Fruit fly (Drosophila melanogaster) whole organism, embryonic: ENCODE data around the gene CG13248.
A peak's percentile ranks its signal among the peaks of the same experiment; 100 is the strongest.

Experiments used
- Adf1 ChIP-seq: fragments of 200-800 bp; sonication (Bioruptor generic); IDR thresholded peaks from 2 replicates; pipeline ENCODE4 v1.3.6; 2022; ENCODE audit warnings: missing biosample characterization, missing genetic modification characterization
- CG10274 ChIP-seq: fragments of 200-800 bp; sonication (Bioruptor generic); optimal IDR thresholded peaks from 3 replicates; lab custom pipeline; 2017; ENCODE audit warnings: missing biosample characterization, mild to moderate bottlenecking, missing genetic modification characterization
- CG10366 ChIP-seq: fragments of 200-800 bp; sonication (Bioruptor generic); IDR thresholded peaks from 2 replicates; pipeline ENCODE4 v1.3.6; 2022; ENCODE audit warnings: missing biosample characterization, missing genetic modification characterization
- CG10543 ChIP-seq: fragments of 200-800 bp; sonication (Bioruptor generic); optimal IDR thresholded peaks from 3 replicates; lab custom pipeline; 2017; ENCODE audit warnings: missing biosample characterization, mild to moderate bottlenecking, missing genetic modification characterization, moderate library complexity
- CG10959 ChIP-seq: fragments of 200-800 bp; sonication (Bioruptor generic); IDR thresholded peaks from 2 replicates; pipeline ENCODE4 v1.3.6; 2022; ENCODE audit warnings: missing biosample characterization, missing genetic modification characterization
- CG12659 ChIP-seq: fragments of 200-800 bp; sonication (Bioruptor generic); optimal IDR thresholded peaks from 3 replicates; lab custom pipeline; 2017; ENCODE audit warnings: mild to moderate bottlenecking, missing biosample characterization, missing genetic modification reagents, missing genetic modification characterization
- CG17612 ChIP-seq: fragments of 200-800 bp; sonication (Bioruptor generic); IDR thresholded peaks from 2 replicates; pipeline ENCODE4 v1.3.6; 2022; ENCODE audit warnings: missing biosample characterization, missing genetic modification characterization
- CG1792 ChIP-seq: fragments of 200-800 bp; sonication (Bioruptor generic); optimal IDR thresholded peaks from 2 replicates; lab custom pipeline; 2016; ENCODE audit warnings: missing biosample characterization, missing genetic modification characterization
- CG18619 ChIP-seq: fragments of 200-800 bp; sonication (Bioruptor generic); optimal IDR thresholded peaks from 3 replicates; lab custom pipeline; 2017; ENCODE audit warnings: missing biosample characterization, mild to moderate bottlenecking, missing genetic modification characterization
- CG2129 ChIP-seq: fragments of 200-800 bp; sonication (Bioruptor generic); IDR thresholded peaks from 2 replicates; pipeline ENCODE4 v1.3.6; 2022; ENCODE audit warnings: missing biosample characterization, missing genetic modification characterization; ENCODE audit not compliant: partially characterized antibody
- CG4360 ChIP-seq: fragments of 200-800 bp; sonication (Bioruptor generic); IDR thresholded peaks from 2 replicates; pipeline ENCODE4 v1.3.6; 2022; ENCODE audit warnings: missing biosample characterization, missing genetic modification characterization
- CG6254 ChIP-seq: fragments of 200-800 bp; sonication (Bioruptor generic); optimal IDR thresholded peaks from 3 replicates; lab custom pipeline; 2017; ENCODE audit warnings: mild to moderate bottlenecking, missing biosample characterization, missing genetic modification reagents, missing genetic modification characterization
- CG7786 ChIP-seq: fragments of 200-800 bp; sonication (Bioruptor generic); optimal IDR thresholded peaks from 2 replicates; lab custom pipeline; 2016; ENCODE audit warnings: missing biosample characterization, missing genetic modification characterization
- CG8765 ChIP-seq: fragments of 200-800 bp; sonication (Bioruptor generic); IDR thresholded peaks from 2 replicates; pipeline ENCODE4 v1.3.6; 2022; ENCODE audit warnings: missing biosample characterization, missing genetic modification characterization
- CG8924 ChIP-seq: fragments of 200-800 bp; optimal IDR thresholded peaks from 3 replicates; lab custom pipeline; 2019; ENCODE audit warnings: missing biosample characterization, mild to moderate bottlenecking, missing genetic modification characterization, moderate library complexity
- Dref ChIP-seq: fragments of 200-800 bp; sonication (Bioruptor generic); IDR thresholded peaks from 2 replicates; pipeline ENCODE4 v1.3.6; 2022; ENCODE audit warnings: missing biosample characterization, missing genetic modification characterization
- Elba2 ChIP-seq: fragments of 200-800 bp; sonication (Bioruptor generic); optimal IDR thresholded peaks from 3 replicates; lab custom pipeline; 2016; ENCODE audit warnings: missing biosample characterization, missing genetic modification characterization
- Hand ChIP-seq: fragments of 200-800 bp; sonication (Bioruptor generic); optimal IDR thresholded peaks from 2 replicates; lab custom pipeline; 2017; ENCODE audit warnings: mild to moderate bottlenecking, missing biosample characterization, missing genetic modification reagents, missing genetic modification characterization
- Hr78 ChIP-seq, 2 experiments: fragments of 200-800 bp in 1 of 2; fragments of >200 bp in 1 of 2; sonication (Bioruptor generic) in 1 of 2; optimal IDR thresholded peaks; 2 replicates each; lab custom pipeline; 2017 to 2019; ENCODE audit warnings: missing biosample characterization in 2 of 2, missing genetic modification characterization in 2 of 2, mild to moderate bottlenecking in 1 of 2, moderate library complexity in 1 of 2
- Hsf ChIP-seq: fragments of 200-800 bp; sonication (Bioruptor generic); optimal IDR thresholded peaks from 3 replicates; lab custom pipeline; 2016; ENCODE audit warnings: missing biosample characterization, missing genetic modification characterization
- Opbp ChIP-seq: fragments of 200-800 bp; sonication (Bioruptor generic); IDR thresholded peaks from 3 replicates; pipeline ENCODE4 v1.3.6; 2022; ENCODE audit warnings: missing biosample characterization, missing genetic modification characterization; ENCODE audit not compliant: partially characterized antibody
- Scr ChIP-seq: fragments of 200-800 bp; sonication (Bioruptor generic); IDR thresholded peaks from 2 replicates; pipeline ENCODE4 v1.3.6; 2022; ENCODE audit warnings: missing biosample characterization, missing genetic modification characterization; ENCODE audit not compliant: partially characterized antibody
- Side ChIP-seq: fragments of 200-800 bp; sonication (Bioruptor generic); optimal IDR thresholded peaks from 2 replicates; lab custom pipeline; 2016; ENCODE audit warnings: missing biosample characterization, missing genetic modification characterization
- Sin3A ChIP-seq: fragments of >200 bp; optimal IDR thresholded peaks from 2 replicates; lab custom pipeline; 2018
- Sox100B ChIP-seq: fragments of 200-800 bp; sonication (Bioruptor generic); optimal IDR thresholded peaks from 3 replicates; lab custom pipeline; 2018; ENCODE audit warnings: missing biosample characterization, mild to moderate bottlenecking, missing genetic modification characterization
- Tbp ChIP-seq: fragments of >200 bp; optimal IDR thresholded peaks from 2 replicates; lab custom pipeline; 2018; ENCODE audit warnings: missing biosample characterization, missing genetic modification characterization
- YL-1 ChIP-seq: fragments of 200-800 bp; sonication (Bioruptor generic); optimal IDR thresholded peaks from 3 replicates; lab custom pipeline; 2017; ENCODE audit warnings: missing biosample characterization, mild to moderate bottlenecking, missing genetic modification characterization
- aop ChIP-seq: fragments of 200-800 bp; sonication (Bioruptor generic); IDR thresholded peaks from 2 replicates; pipeline ENCODE4 v1.3.6; 2022; ENCODE audit warnings: missing biosample characterization, missing genetic modification characterization
- ase ChIP-seq: fragments of 200-800 bp; sonication (Bioruptor generic); IDR thresholded peaks from 3 replicates; pipeline ENCODE4 v1.3.6; 2022; ENCODE audit warnings: missing biosample characterization, missing genetic modification characterization
- ash1 ChIP-seq: fragments of 200-800 bp; sonication (Bioruptor generic); optimal IDR thresholded peaks from 2 replicates; lab custom pipeline; 2018; ENCODE audit warnings: missing biosample characterization, mild to moderate bottlenecking, missing genetic modification characterization
- dysf ChIP-seq: fragments of 200-800 bp; sonication (Bioruptor generic); IDR thresholded peaks from 3 replicates; pipeline ENCODE4 v1.3.6; 2022; ENCODE audit warnings: missing biosample characterization, missing genetic modification characterization
- emc ChIP-seq: fragments of 200-800 bp; sonication (Bioruptor generic); optimal IDR thresholded peaks from 2 replicates; lab custom pipeline; 2016; ENCODE audit warnings: missing biosample characterization, missing genetic modification characterization
- fd64A ChIP-seq: fragments of 200-800 bp; sonication (Bioruptor generic); optimal IDR thresholded peaks from 3 replicates; lab custom pipeline; 2018; ENCODE audit warnings: missing biosample characterization, mild to moderate bottlenecking, missing genetic modification characterization
- gce ChIP-seq: fragments of 200-800 bp; sonication (Bioruptor generic); IDR thresholded peaks from 3 replicates; pipeline ENCODE4 v1.3.6; 2022; ENCODE audit warnings: missing biosample characterization, missing genetic modification characterization
- gsb-n ChIP-seq: fragments of 200-800 bp; sonication (Bioruptor generic); optimal IDR thresholded peaks from 3 replicates; lab custom pipeline; 2018; ENCODE audit warnings: missing biosample characterization, mild to moderate bottlenecking, missing genetic modification characterization
- gt ChIP-seq: fragments of 200-800 bp; sonication (Bioruptor generic); IDR thresholded peaks from 2 replicates; pipeline ENCODE4 v1.3.6; 2022; ENCODE audit warnings: missing biosample characterization, missing genetic modification characterization
- jumu ChIP-seq: fragments of 200-800 bp; sonication (Bioruptor generic); optimal IDR thresholded peaks from 3 replicates; lab custom pipeline; 2016; ENCODE audit warnings: missing biosample characterization, missing genetic modification characterization
- kay ChIP-seq: fragments of 200-800 bp; sonication (Bioruptor generic); optimal IDR thresholded peaks from 2 replicates; lab custom pipeline; 2016; ENCODE audit warnings: missing biosample characterization, missing genetic modification characterization
- mam ChIP-seq: fragments of 200-800 bp; sonication (Bioruptor generic); optimal IDR thresholded peaks from 3 replicates; lab custom pipeline; 2016; ENCODE audit warnings: missing biosample characterization, missing genetic modification characterization
- nom ChIP-seq: fragments of 200-800 bp; sonication (Bioruptor generic); optimal IDR thresholded peaks from 2 replicates; lab custom pipeline; 2017; ENCODE audit warnings: missing biosample characterization, missing genetic modification characterization, mild to moderate bottlenecking, moderate library complexity, missing genetic modification reagents
- psq ChIP-seq: fragments of 200-800 bp; sonication (Bioruptor generic); optimal IDR thresholded peaks from 2 replicates; lab custom pipeline; 2017; ENCODE audit warnings: missing biosample characterization, missing genetic modification characterization
- pzg ChIP-seq: fragments of 200-800 bp; sonication (Bioruptor generic); optimal IDR thresholded peaks from 3 replicates; lab custom pipeline; 2018; ENCODE audit warnings: missing biosample characterization, mild to moderate bottlenecking, missing genetic modification characterization, moderate library complexity
- ranshi ChIP-seq: fragments of 200-800 bp; sonication (Bioruptor generic); IDR thresholded peaks from 2 replicates; pipeline ENCODE4 v1.3.6; 2022; ENCODE audit warnings: missing biosample characterization, missing genetic modification characterization
- row ChIP-seq: fragments of 200-800 bp; sonication (Bioruptor generic); IDR thresholded peaks from 3 replicates; pipeline ENCODE4 v1.3.6; 2022; ENCODE audit warnings: missing biosample characterization, missing genetic modification characterization
- salm ChIP-seq: fragments of 200-800 bp; sonication (Bioruptor generic); optimal IDR thresholded peaks from 2 replicates; lab custom pipeline; 2018; ENCODE audit warnings: missing biosample characterization, mild to moderate bottlenecking, missing genetic modification characterization
- scrt ChIP-seq: fragments of 200-800 bp; sonication (Bioruptor generic); optimal IDR thresholded peaks from 2 replicates; lab custom pipeline; 2018; ENCODE audit warnings: missing biosample characterization, mild to moderate bottlenecking, missing genetic modification characterization, moderate library complexity
- sqz ChIP-seq: fragments of 200-800 bp; sonication (Bioruptor generic); optimal IDR thresholded peaks from 3 replicates; lab custom pipeline; 2018; ENCODE audit warnings: missing biosample characterization, mild to moderate bottlenecking, missing genetic modification characterization
- tap ChIP-seq: fragments of 200-800 bp; optimal IDR thresholded peaks from 3 replicates; lab custom pipeline; 2019; ENCODE audit warnings: missing biosample characterization, mild to moderate bottlenecking, missing genetic modification characterization, moderate library complexity
- vvl ChIP-seq: fragments of 200-800 bp; sonication (Bioruptor generic); IDR thresholded peaks from 2 replicates; pipeline ENCODE4 v1.3.6; 2022; ENCODE audit warnings: missing biosample characterization, missing genetic modification characterization

Gene CG13248

dm6 chr3L:20398243-20399222, 11.8 kb downstream of the CG13248 start (continued):
- TF ChIP-seq ranshi (GFP tag; lab: Robert Waterston, UW), result peak; percentile 72; the same call in 1 of the 2 replicates
- TF ChIP-seq Elba2 (GFP tag; lab: Kevin White, UChicago), result peak; percentile 5
- TF ChIP-seq Hsf, result peak; percentile 86
- TF ChIP-seq ase (GFP tag; lab: Robert Waterston, UW), result peak; percentile 79
- TF ChIP-seq dysf (GFP tag; lab: Robert Waterston, UW), result peak; percentile 89
- TF ChIP-seq CG17612, result no peak
- peak; percentile 90 for TF ChIP-seq CG12659
- TF ChIP-seq Tbp, result no peak
- TF ChIP-seq YL-1, result peak; percentile 31
- TF ChIP-seq ash1, result no peak
- TF ChIP-seq Opbp (GFP tag; lab: Robert Waterston, UW), result no peak
- TF ChIP-seq CG1792, result peak; percentile 41
- TF ChIP-seq Adf1, result peak; percentile 32
- peak; percentile 74 for TF ChIP-seq Hand (GFP tag; lab: Kevin White, UChicago)
- TF ChIP-seq Dref (GFP tag; lab: Robert Waterston, UW), result no peak
- peak; percentile 39 for TF ChIP-seq emc
- peak; percentile 92 for TF ChIP-seq CG8924 (tag; lab: Kevin White, UChicago)
- peak; percentile 92 for TF ChIP-seq Sox100B (GFP tag; lab: Kevin White, UChicago)
- TF ChIP-seq CG8765 (GFP tag; lab: Robert Waterston, UW), result no peak
- TF ChIP-seq Side (GFP tag; lab: Kevin White, UChicago), result peak; percentile 55
- peak; percentile 82 for TF ChIP-seq row (GFP tag; lab: Robert Waterston, UW)
- peak; percentile 51; the same call in 1 of the 3 replicates for TF ChIP-seq gce (GFP tag; lab: Robert Waterston, UW)
- TF ChIP-seq CG7786 (GFP tag; lab: Kevin White, UChicago), result peak; percentile 63
- TF ChIP-seq nom (GFP tag; lab: Kevin White, UChicago), result no peak
- TF ChIP-seq vvl (GFP tag; lab: Robert Waterston, UW), result peak; percentile 80
- TF ChIP-seq kay (GFP tag; lab: Kevin White, UChicago), result peak; percentile 61
- peak; percentile 44 for TF ChIP-seq CG6254 (GFP tag; lab: Kevin White, UChicago)
- 0 out of 2 replicates have a peak, but pooled peaks have one; percentile 46 for TF ChIP-seq CG10959
- TF ChIP-seq psq (GFP tag; lab: Kevin White, UChicago), result peak; percentile 10
- TF ChIP-seq Hr78 (GFP tag; optimal IDR thresholded peaks at IDR 0.05; lab: Kevin White, UChicago), result peak in 1 of 2 experiments; percentile 93
- peak; percentile 91 for TF ChIP-seq CG10543 (GFP tag; lab: Kevin White, UChicago)
- TF ChIP-seq mam, result peak; percentile 77
- TF ChIP-seq aop, result no peak
- peak; percentile 76 for TF ChIP-seq sqz (GFP tag; lab: Kevin White, UChicago)
- no peak for TF ChIP-seq CG4360 (GFP tag; lab: Robert Waterston, UW)
- TF ChIP-seq CG10366, result peak; percentile 67
- TF ChIP-seq Scr (GFP tag; lab: Robert Waterston, UW), result no peak
- TF ChIP-seq pzg (GFP tag; lab: Kevin White, UChicago), result no peak
- peak; percentile 51 for TF ChIP-seq CG10274 (GFP tag; lab: Kevin White, UChicago)
- TF ChIP-seq Sin3A (lab: Kevin White, UChicago), result no peak
- no peak for TF ChIP-seq gt (GFP tag; lab: Robert Waterston, UW)
- TF ChIP-seq CG18619, result peak; percentile 88
- TF ChIP-seq gsb-n (tag; lab: Kevin White, UChicago), result peak; percentile 76
- peak; percentile 77 for TF ChIP-seq salm (tag; lab: Kevin White, UChicago)
- peak; percentile 86 for TF ChIP-seq scrt (GFP tag; lab: Kevin White, UChicago)
- no peak for TF ChIP-seq CG2129 (GFP tag; lab: Robert Waterston, UW)
- TF ChIP-seq fd64A, result peak; percentile 11
- TF ChIP-seq jumu, result peak; percentile 63
- TF ChIP-seq tap, result peak; percentile 83
